Fruit fly (Drosophila melanogaster) whole organism, embryonic: ENCODE results near the gene SrpRbeta.

ENCODE experiments used
- Abd-B ChIP-seq: fragments of 200-800 bp; sonication (Bioruptor generic); optimal IDR thresholded peaks from 2 replicates; lab custom pipeline; 2018; ENCODE audit warnings: missing biosample characterization, mild to moderate bottlenecking, missing genetic modification characterization, moderate library complexity
- BEAF-32 ChIP-seq: fragments of 200-800 bp; sonication (Bioruptor generic); optimal IDR thresholded peaks from 3 replicates; lab custom pipeline; 2017; ENCODE audit warnings: missing biosample characterization, missing genetic modification characterization, mild to moderate bottlenecking, moderate library complexity, missing genetic modification reagents
- Bdp1 ChIP-seq: fragments of 200-800 bp; sonication (Bioruptor generic); optimal IDR thresholded peaks from 3 replicates; lab custom pipeline; 2016; ENCODE audit warnings: missing biosample characterization, missing genetic modification characterization
- CG10979 ChIP-seq: fragments of 200-800 bp; sonication (Bioruptor generic); optimal IDR thresholded peaks from 2 replicates; lab custom pipeline; 2018; ENCODE audit warnings: missing biosample characterization, mild to moderate bottlenecking, missing genetic modification characterization, moderate library complexity
- CG18011 ChIP-seq: fragments of 200-800 bp; sonication (Bioruptor generic); optimal IDR thresholded peaks from 2 replicates; lab custom pipeline; 2017; ENCODE audit warnings: missing biosample characterization, missing genetic modification characterization, mild to moderate bottlenecking, moderate library complexity, missing genotype
- CG18476 ChIP-seq: fragments of 200-800 bp; sonication (Bioruptor generic); optimal IDR thresholded peaks from 2 replicates; lab custom pipeline; 2016; ENCODE audit warnings: missing biosample characterization, mild to moderate bottlenecking, missing genetic modification characterization
- CG18764 ChIP-seq: fragments of 200-800 bp; sonication (Bioruptor generic); optimal IDR thresholded peaks from 3 replicates; lab custom pipeline; 2016; ENCODE audit warnings: missing biosample characterization, missing genetic modification characterization
- CG30403 ChIP-seq: fragments of 200-800 bp; sonication (Bioruptor generic); optimal IDR thresholded peaks from 3 replicates; lab custom pipeline; 2016; ENCODE audit warnings: missing biosample characterization, missing genetic modification characterization
- CG31441 ChIP-seq: fragments of 200-800 bp; sonication (Bioruptor generic); IDR thresholded peaks from 2 replicates; pipeline ENCODE4 v1.3.6; 2022; ENCODE audit warnings: missing biosample characterization, missing genetic modification characterization
- CG32532 ChIP-seq: fragments of 200-800 bp; sonication (Bioruptor generic); IDR thresholded peaks from 2 replicates; pipeline ENCODE4 v1.3.6; 2022; ENCODE audit warnings: missing biosample characterization, missing genetic modification characterization
- CG34422 ChIP-seq: fragments of 200-800 bp; sonication (Bioruptor generic); IDR thresholded peaks from 3 replicates; pipeline ENCODE4 v1.3.6; 2022; ENCODE audit warnings: missing biosample characterization, missing genetic modification characterization
- CG3847 ChIP-seq: fragments of 200-800 bp; sonication (Bioruptor generic); IDR thresholded peaks from 2 replicates; pipeline ENCODE4 v1.3.6; 2022; ENCODE audit warnings: missing biosample characterization, missing genetic modification characterization
- CG5180 ChIP-seq: fragments of 200-800 bp; sonication (Bioruptor generic); optimal IDR thresholded peaks from 3 replicates; lab custom pipeline; 2017; ENCODE audit warnings: missing biosample characterization, missing genetic modification characterization, mild to moderate bottlenecking, moderate library complexity, missing genetic modification reagents
- CG6272 ChIP-seq: fragments of 200-800 bp; sonication (Bioruptor generic); IDR thresholded peaks from 2 replicates; pipeline ENCODE4 v1.3.6; 2022; ENCODE audit warnings: missing biosample characterization, missing genetic modification characterization
- CG6765 ChIP-seq: fragments of 200-800 bp; sonication (Bioruptor generic); optimal IDR thresholded peaks from 3 replicates; lab custom pipeline; 2017; ENCODE audit warnings: missing biosample characterization, mild to moderate bottlenecking, missing genetic modification characterization
- CG7271 ChIP-seq: fragments of 200-800 bp; sonication (Bioruptor generic); optimal IDR thresholded peaks from 2 replicates; lab custom pipeline; 2018; ENCODE audit warnings: missing biosample characterization, mild to moderate bottlenecking, missing genetic modification characterization, moderate library complexity
- CG7928 ChIP-seq: fragments of 200-800 bp; sonication (Bioruptor generic); optimal IDR thresholded peaks from 2 replicates; lab custom pipeline; 2017; ENCODE audit warnings: missing biosample characterization, mild to moderate bottlenecking, missing genetic modification characterization
- Camta ChIP-seq: fragments of 200-800 bp; sonication (Bioruptor generic); optimal IDR thresholded peaks from 2 replicates; lab custom pipeline; 2016; ENCODE audit warnings: missing biosample characterization, missing genetic modification characterization
- Dbx ChIP-seq: fragments of 200-800 bp; sonication (Bioruptor generic); IDR thresholded peaks from 3 replicates; pipeline ENCODE4 v1.3.6; 2022; ENCODE audit warnings: missing biosample characterization, missing genetic modification characterization
- Deaf1 ChIP-seq: fragments of 200-800 bp; optimal IDR thresholded peaks from 3 replicates; lab custom pipeline; 2019; ENCODE audit warnings: missing biosample characterization, mild to moderate bottlenecking, missing genetic modification characterization, moderate library complexity
- Dp ChIP-seq: fragments of 200-800 bp; sonication (Bioruptor generic); optimal IDR thresholded peaks from 2 replicates; lab custom pipeline; 2018; ENCODE audit warnings: missing biosample characterization, mild to moderate bottlenecking, missing genetic modification characterization, moderate library complexity
- HLHmδ ChIP-seq: fragments of 200-800 bp; sonication (Bioruptor generic); optimal IDR thresholded peaks from 2 replicates; lab custom pipeline; 2018; ENCODE audit warnings: missing biosample characterization, mild to moderate bottlenecking, missing genetic modification characterization, moderate library complexity
- Hey ChIP-seq: fragments of 200-800 bp; sonication (Bioruptor generic); optimal IDR thresholded peaks from 3 replicates; lab custom pipeline; 2018; ENCODE audit warnings: missing biosample characterization, mild to moderate bottlenecking, missing genetic modification characterization
- HmgD ChIP-seq: fragments of 200-800 bp; sonication (Bioruptor generic); optimal IDR thresholded peaks from 3 replicates; lab custom pipeline; 2016; ENCODE audit warnings: missing biosample characterization, missing genetic modification characterization
- Sry-δ ChIP-seq: fragments of 200-800 bp; sonication (Bioruptor generic); optimal IDR thresholded peaks from 2 replicates; lab custom pipeline; 2016; ENCODE audit warnings: missing biosample characterization, missing genetic modification characterization
- TFAM ChIP-seq: fragments of 200-800 bp; sonication (Bioruptor generic); optimal IDR thresholded peaks from 2 replicates; lab custom pipeline; 2017; ENCODE audit warnings: missing biosample characterization, missing genetic modification characterization, inconsistent platforms
- Taf1 ChIP-seq: fragments of 200-800 bp; sonication (Bioruptor generic); IDR thresholded peaks from 2 replicates; pipeline ENCODE4 v1.3.6; 2022; ENCODE audit warnings: missing biosample characterization, missing genetic modification characterization
- aop ChIP-seq: fragments of 200-800 bp; sonication (Bioruptor generic); IDR thresholded peaks from 2 replicates; pipeline ENCODE4 v1.3.6; 2022; ENCODE audit warnings: missing biosample characterization, missing genetic modification characterization
- az2 ChIP-seq: fragments of 200-800 bp; sonication (Bioruptor generic); optimal IDR thresholded peaks from 3 replicates; lab custom pipeline; 2016; ENCODE audit warnings: missing biosample characterization, missing genetic modification characterization
- br ChIP-seq: fragments of >200 bp; optimal IDR thresholded peaks from 2 replicates; lab custom pipeline; 2017
- cas ChIP-seq: fragments of 200-800 bp; sonication (Bioruptor generic); IDR thresholded peaks from 2 replicates; pipeline ENCODE4 v1.3.6; 2022; ENCODE audit warnings: missing biosample characterization, missing genetic modification characterization
- chm ChIP-seq: fragments of 200-800 bp; sonication (Bioruptor generic); IDR thresholded peaks from 2 replicates; pipeline ENCODE4 v1.3.6; 2022; ENCODE audit warnings: missing biosample characterization, missing genetic modification characterization
- dati ChIP-seq: fragments of 200-800 bp; sonication (Bioruptor generic); IDR thresholded peaks from 2 replicates; pipeline ENCODE4 v1.3.6; 2022; ENCODE audit warnings: missing biosample characterization, missing genetic modification characterization
- disco-r ChIP-seq: fragments of 200-800 bp; sonication (Bioruptor generic); optimal IDR thresholded peaks from 2 replicates; lab custom pipeline; 2016; ENCODE audit warnings: missing biosample characterization, missing genetic modification characterization
- esg ChIP-seq: fragments of 200-800 bp; sonication (Bioruptor generic); conservative IDR thresholded peaks from 2 replicates; pipeline ENCODE4 v1.3.6; 2022; ENCODE audit warnings: missing biosample characterization, missing genetic modification characterization
- eyg ChIP-seq: fragments of 200-800 bp; sonication (Bioruptor generic); optimal IDR thresholded peaks from 3 replicates; lab custom pipeline; 2016; ENCODE audit warnings: missing biosample characterization, missing genetic modification characterization
- fd3F ChIP-seq: fragments of 200-800 bp; sonication (Bioruptor generic); optimal IDR thresholded peaks from 2 replicates; lab custom pipeline; 2018; ENCODE audit warnings: missing biosample characterization, mild to moderate bottlenecking, missing genetic modification characterization, moderate library complexity
- fru ChIP-seq: fragments of >200 bp; optimal IDR thresholded peaks from 2 replicates; lab custom pipeline; 2017
- fu2 ChIP-seq: fragments of 200-800 bp; sonication (Bioruptor generic); optimal IDR thresholded peaks from 2 replicates; lab custom pipeline; 2016; ENCODE audit warnings: missing biosample characterization, missing genetic modification characterization
- gcm2 ChIP-seq: fragments of 200-800 bp; sonication (Bioruptor generic); optimal IDR thresholded peaks from 2 replicates; lab custom pipeline; 2016; ENCODE audit warnings: missing biosample characterization, missing genetic modification characterization
- gsb-n ChIP-seq: fragments of 200-800 bp; sonication (Bioruptor generic); optimal IDR thresholded peaks from 3 replicates; lab custom pipeline; 2018; ENCODE audit warnings: missing biosample characterization, mild to moderate bottlenecking, missing genetic modification characterization
- klu ChIP-seq: fragments of 200-800 bp; sonication (Bioruptor generic); IDR thresholded peaks from 2 replicates; pipeline ENCODE4 v1.3.6; 2022; ENCODE audit warnings: missing biosample characterization, missing genetic modification characterization
- onecut ChIP-seq: fragments of 200-800 bp; sonication (Bioruptor generic); IDR thresholded peaks from 2 replicates; pipeline ENCODE4 v1.3.6; 2022; ENCODE audit warnings: missing biosample characterization, missing genetic modification characterization
- pfk ChIP-seq: fragments of 200-800 bp; sonication (Bioruptor generic); optimal IDR thresholded peaks from 2 replicates; lab custom pipeline; 2018; ENCODE audit warnings: missing biosample characterization, mild to moderate bottlenecking, missing genetic modification characterization, moderate library complexity
- repo ChIP-seq: fragments of 200-800 bp; sonication (Bioruptor generic); optimal IDR thresholded peaks from 2 replicates; lab custom pipeline; 2016; ENCODE audit warnings: missing biosample characterization, missing genetic modification characterization
- sc ChIP-seq, 3 experiments: fragments of >200 bp in 2 of 3; fragments of 200-800 bp in 1 of 3; sonication (Bioruptor generic) in 1 of 3; optimal IDR thresholded peaks; 2 replicates in 2 of 3; 3 replicates in 1 of 3; lab custom pipeline; 2017; ENCODE audit warnings: mild to moderate bottlenecking in 1 of 3, missing biosample characterization in 1 of 3, missing genetic modification characterization in 1 of 3, missing genetic modification reagents in 1 of 3
- scrt ChIP-seq: fragments of 200-800 bp; sonication (Bioruptor generic); optimal IDR thresholded peaks from 2 replicates; lab custom pipeline; 2018; ENCODE audit warnings: missing biosample characterization, mild to moderate bottlenecking, missing genetic modification characterization, moderate library complexity
- sima ChIP-seq: fragments of 200-800 bp; sonication (Bioruptor generic); optimal IDR thresholded peaks from 2 replicates; lab custom pipeline; 2016; ENCODE audit warnings: missing biosample characterization, missing genetic modification characterization
- sqz ChIP-seq: fragments of 200-800 bp; sonication (Bioruptor generic); optimal IDR thresholded peaks from 3 replicates; lab custom pipeline; 2018; ENCODE audit warnings: missing biosample characterization, mild to moderate bottlenecking, missing genetic modification characterization
- vvl ChIP-seq: fragments of 200-800 bp; sonication (Bioruptor generic); IDR thresholded peaks from 2 replicates; pipeline ENCODE4 v1.3.6; 2022; ENCODE audit warnings: missing biosample characterization, missing genetic modification characterization
- zfh1 ChIP-seq: fragments of 200-800 bp; sonication (Bioruptor generic); IDR thresholded peaks from 3 replicates; pipeline ENCODE4 v1.3.6; 2022; ENCODE audit warnings: missing biosample characterization, missing genetic modification characterization

The SrpRbeta gene

dm6 chr3L:8675545-8676084, 44.4 kb downstream of the SrpRbeta start, which contains the start of gene hry (continued):
- TF ChIP-seq zfh1 (GFP tag; lab: Robert Waterston, UW) (peak; percentile 34; the same call in 1 of the 3 replicates), BEAF-32 (GFP tag; lab: Kevin White, UChicago) (no peak), Dbx (GFP tag; lab: Robert Waterston, UW) (peak; percentile 39; the same call in 1 of the 3 replicates), eyg (GFP tag; lab: Kevin White, UChicago) (no peak), CG10979 (tag; lab: Kevin White, UChicago) (peak; percentile 37), Dp (no peak), CG31441 (no peak; the same call in 1 of the 2 replicates), klu (no peak), CG18764 (GFP tag; lab: Kevin White, UChicago) (no peak), Hey (tag; lab: Kevin White, UChicago) (peak; percentile 58), fu2 (GFP tag; lab: Kevin White, UChicago) (no peak), Taf1 (0 out of 2 replicates have a peak, but pooled peaks have one; percentile 29), sqz (GFP tag; lab: Kevin White, UChicago) (peak; percentile 37), vvl (GFP tag; lab: Robert Waterston, UW) (peak; percentile 71; the same call in 1 of the 2 replicates), Abd-B (no peak), br (no peak), CG5180 (peak; percentile 64), sima (GFP tag; lab: Kevin White, UChicago) (no peak), gcm2 (GFP tag; lab: Kevin White, UChicago) (no peak), CG34422 (GFP tag; lab: Robert Waterston, UW) (peak; percentile 55; the same call in 2 of the 3 replicates), esg (GFP tag; lab: Robert Waterston, UW) (no peak), Camta (GFP tag; lab: Kevin White, UChicago) (no peak), disco-r (no peak), az2 (GFP tag; lab: Kevin White, UChicago) (no peak), CG18011 (GFP tag; lab: Kevin White, UChicago) (no peak), CG6272 (no peak), Sry-δ (GFP tag; lab: Kevin White, UChicago) (no peak), gsb-n (tag; lab: Kevin White, UChicago) (peak; percentile 50), CG30403 (no peak), cas (GFP tag; lab: Robert Waterston, UW) (0 out of 2 replicates have a peak, but pooled peaks have one; percentile 27), onecut (GFP tag; lab: Robert Waterston, UW) (peak; percentile 53; the same call in 1 of the 2 replicates), repo (no peak), CG7271 (no peak), CG3847 (0 out of 2 replicates have a peak, but pooled peaks have one; percentile 17), CG6765 (GFP tag; lab: Kevin White, UChicago) (no peak), TFAM (no peak), HLHmδ (GFP tag; lab: Kevin White, UChicago) (peak; percentile 93), fru (lab: Kevin White, UChicago) (no peak), fd3F (GFP tag; lab: Kevin White, UChicago) (no peak), dati (GFP tag; lab: Robert Waterston, UW) (no peak), scrt (GFP tag; lab: Kevin White, UChicago) (peak; percentile 58), sc (optimal IDR thresholded peaks at IDR 0.05; lab: Kevin White, UChicago) (no peak), sc (GFP tag; optimal IDR thresholded peaks at IDR 0.05; lab: Kevin White, UChicago) (peak; percentile 10), Bdp1 (GFP tag; lab: Kevin White, UChicago) (no peak), CG7928 (GFP tag; lab: Kevin White, UChicago) (peak; percentile 42), chm (peak; percentile 69), Deaf1 (tag; lab: Kevin White, UChicago) (peak; percentile 100), aop (no peak; the same call in 1 of the 2 replicates), CG32532 (GFP tag; lab: Robert Waterston, UW) (peak; percentile 26; the same call in 1 of the 2 replicates), pfk (GFP tag; lab: Kevin White, UChicago) (peak; percentile 4), CG18476 (GFP tag; lab: Kevin White, UChicago) (peak; percentile 15), HmgD (GFP tag; lab: Kevin White, UChicago) (no peak)
